Fruit fly (Drosophila melanogaster) whole organism, embryonic: ENCODE data around the gene Syt7.
A peak's percentile ranks its signal among the peaks of the same experiment; 100 is the strongest.

Experiments
- Adf1 ChIP-seq: fragments of 200-800 bp; sonication (Bioruptor generic); IDR thresholded peaks from 2 replicates; pipeline ENCODE4 v1.3.6; 2022; ENCODE audit warnings: missing biosample characterization, missing genetic modification characterization
- Aef1 ChIP-seq: fragments of 200-800 bp; sonication (Bioruptor generic); IDR thresholded peaks from 3 replicates; pipeline ENCODE4 v1.3.6; 2022; ENCODE audit warnings: missing biosample characterization, missing genetic modification characterization
- BEAF-32 ChIP-seq: fragments of 200-800 bp; sonication (Bioruptor generic); optimal IDR thresholded peaks from 3 replicates; lab custom pipeline; 2017; ENCODE audit warnings: missing biosample characterization, missing genetic modification characterization, mild to moderate bottlenecking, moderate library complexity, missing genetic modification reagents
- CG10431 ChIP-seq: fragments of 200-800 bp; sonication (Bioruptor generic); optimal IDR thresholded peaks from 3 replicates; lab custom pipeline; 2018; ENCODE audit warnings: missing biosample characterization, mild to moderate bottlenecking, missing genetic modification characterization
- CG11093 ChIP-seq: fragments of 200-800 bp; sonication (Bioruptor generic); IDR thresholded peaks from 3 replicates; pipeline ENCODE4 v1.3.6; 2022; ENCODE audit warnings: missing biosample characterization, missing genetic modification characterization
- CG11723 ChIP-seq: fragments of 200-800 bp; sonication (Bioruptor generic); optimal IDR thresholded peaks from 2 replicates; lab custom pipeline; 2017; ENCODE audit warnings: missing biosample characterization, mild to moderate bottlenecking, missing genetic modification characterization
- CG12659 ChIP-seq: fragments of 200-800 bp; sonication (Bioruptor generic); optimal IDR thresholded peaks from 3 replicates; lab custom pipeline; 2017; ENCODE audit warnings: mild to moderate bottlenecking, missing biosample characterization, missing genetic modification reagents, missing genetic modification characterization
- CG12744 ChIP-seq: fragments of 200-800 bp; sonication (Bioruptor generic); optimal IDR thresholded peaks from 2 replicates; lab custom pipeline; 2016; ENCODE audit warnings: missing biosample characterization, missing genetic modification characterization
- CG14710 ChIP-seq: fragments of 200-800 bp; sonication (Bioruptor generic); optimal IDR thresholded peaks from 3 replicates; lab custom pipeline; 2019; ENCODE audit warnings: missing biosample characterization, mild to moderate bottlenecking, missing genetic modification characterization, moderate library complexity
- CG17385 ChIP-seq: fragments of 200-800 bp; sonication (Bioruptor generic); optimal IDR thresholded peaks from 3 replicates; lab custom pipeline; 2018; ENCODE audit warnings: missing biosample characterization, mild to moderate bottlenecking, missing genetic modification characterization
- CG17802 ChIP-seq: fragments of 200-800 bp; sonication (Bioruptor generic); optimal IDR thresholded peaks from 2 replicates; lab custom pipeline; 2018; ENCODE audit warnings: missing biosample characterization, mild to moderate bottlenecking, missing genetic modification characterization, moderate library complexity
- CG1792 ChIP-seq: fragments of 200-800 bp; sonication (Bioruptor generic); optimal IDR thresholded peaks from 2 replicates; lab custom pipeline; 2016; ENCODE audit warnings: missing biosample characterization, missing genetic modification characterization
- CG2116 ChIP-seq: fragments of 200-800 bp; sonication (Bioruptor generic); optimal IDR thresholded peaks from 3 replicates; lab custom pipeline; 2018; ENCODE audit warnings: missing biosample characterization, mild to moderate bottlenecking, missing genetic modification characterization
- CG2712 ChIP-seq: fragments of 200-800 bp; optimal IDR thresholded peaks from 3 replicates; lab custom pipeline; 2019; ENCODE audit warnings: missing biosample characterization, mild to moderate bottlenecking, missing genetic modification characterization, moderate library complexity
- CG30020 ChIP-seq: fragments of 200-800 bp; optimal IDR thresholded peaks from 2 replicates; lab custom pipeline; 2019; ENCODE audit warnings: missing biosample characterization, mild to moderate bottlenecking, missing genetic modification characterization, moderate library complexity
- CG33557 ChIP-seq: fragments of 200-800 bp; sonication (Bioruptor generic); optimal IDR thresholded peaks from 2 replicates; lab custom pipeline; 2019; ENCODE audit warnings: missing biosample characterization, mild to moderate bottlenecking, missing genetic modification characterization, moderate library complexity
- CG6791 ChIP-seq: fragments of 200-800 bp; sonication (Bioruptor generic); IDR thresholded peaks from 3 replicates; pipeline ENCODE4 v1.3.6; 2022; ENCODE audit warnings: missing biosample characterization, missing genetic modification characterization; ENCODE audit not compliant: partially characterized antibody
- CG8089 ChIP-seq: fragments of 200-800 bp; sonication (Bioruptor generic); optimal IDR thresholded peaks from 3 replicates; lab custom pipeline; 2016; ENCODE audit warnings: missing biosample characterization, missing genetic modification characterization
- CG8388 ChIP-seq: fragments of 200-800 bp; sonication (Bioruptor generic); optimal IDR thresholded peaks from 2 replicates; lab custom pipeline; 2019; ENCODE audit warnings: missing biosample characterization, mild to moderate bottlenecking, missing genetic modification characterization, moderate library complexity
- Camta ChIP-seq: fragments of 200-800 bp; sonication (Bioruptor generic); optimal IDR thresholded peaks from 2 replicates; lab custom pipeline; 2016; ENCODE audit warnings: missing biosample characterization, missing genetic modification characterization
- CkIIα-i1 ChIP-seq: fragments of 200-800 bp; sonication (Bioruptor generic); IDR thresholded peaks from 2 replicates; pipeline ENCODE4 v1.3.6; 2022; ENCODE audit warnings: missing biosample characterization, missing genetic modification characterization
- Eip74EF ChIP-seq, 2 experiments: fragments of 200-800 bp in 1 of 2; fragments of >200 bp in 1 of 2; sonication (Bioruptor generic) in 1 of 2; optimal IDR thresholded peaks; 2 replicates each; lab custom pipeline; 2017 to 2019; ENCODE audit warnings: missing biosample characterization in 2 of 2, missing genetic modification characterization in 2 of 2, mild to moderate bottlenecking in 1 of 2, moderate library complexity in 1 of 2
- Ets65A ChIP-seq: fragments of 200-800 bp; sonication (Bioruptor generic); peaks from one replicate; lab custom pipeline; 2016; ENCODE audit warnings: missing biosample characterization, missing genetic modification characterization
- Ets97D ChIP-seq: fragments of 200-800 bp; sonication (Bioruptor generic); optimal IDR thresholded peaks from 3 replicates; lab custom pipeline; 2016; ENCODE audit warnings: missing biosample characterization, missing genetic modification characterization
- HLH54F ChIP-seq: fragments of 200-800 bp; sonication (Bioruptor generic); optimal IDR thresholded peaks from 3 replicates; lab custom pipeline; 2016; ENCODE audit warnings: missing biosample characterization, missing genetic modification characterization
- Hey ChIP-seq: fragments of 200-800 bp; sonication (Bioruptor generic); optimal IDR thresholded peaks from 3 replicates; lab custom pipeline; 2018; ENCODE audit warnings: missing biosample characterization, mild to moderate bottlenecking, missing genetic modification characterization
- Hr78 ChIP-seq, 2 experiments: fragments of 200-800 bp in 1 of 2; fragments of >200 bp in 1 of 2; sonication (Bioruptor generic) in 1 of 2; optimal IDR thresholded peaks; 2 replicates each; lab custom pipeline; 2017 to 2019; ENCODE audit warnings: missing biosample characterization in 2 of 2, missing genetic modification characterization in 2 of 2, mild to moderate bottlenecking in 1 of 2, moderate library complexity in 1 of 2
- MESR4 ChIP-seq: fragments of 200-800 bp; sonication (Bioruptor generic); optimal IDR thresholded peaks from 2 replicates; lab custom pipeline; 2018; ENCODE audit warnings: missing biosample characterization, mild to moderate bottlenecking, missing genetic modification characterization, moderate library complexity
- Med ChIP-seq: fragments of 200-800 bp; sonication (Bioruptor generic); peaks from one replicate; lab custom pipeline; 2016; ENCODE audit warnings: missing biosample characterization, missing genetic modification characterization, mild to moderate bottlenecking, inconsistent platforms, moderate library complexity
- Mrtf ChIP-seq: fragments of 200-800 bp; sonication (Bioruptor generic); IDR thresholded peaks from 3 replicates; pipeline ENCODE4 v1.3.6; 2022; ENCODE audit warnings: missing biosample characterization, missing genetic modification characterization
- NFAT ChIP-seq: fragments of 200-800 bp; sonication (Bioruptor generic); IDR thresholded peaks from 2 replicates; pipeline ENCODE4 v1.3.6; 2022; ENCODE audit warnings: missing biosample characterization, missing genetic modification characterization
- Pdp1 ChIP-seq, 2 experiments: fragments of 200-800 bp; sonication (Bioruptor generic); optimal IDR thresholded peaks; 3 replicates each; lab custom pipeline; 2016; ENCODE audit warnings: missing biosample characterization in 2 of 2, missing genetic modification characterization in 2 of 2, mild to moderate bottlenecking in 1 of 2, moderate library complexity in 1 of 2
- Spps ChIP-seq: fragments of 200-800 bp; sonication (Bioruptor generic); optimal IDR thresholded peaks from 2 replicates; lab custom pipeline; 2018; ENCODE audit warnings: missing biosample characterization, mild to moderate bottlenecking, missing genetic modification characterization
- Sry-δ ChIP-seq: fragments of 200-800 bp; sonication (Bioruptor generic); optimal IDR thresholded peaks from 2 replicates; lab custom pipeline; 2016; ENCODE audit warnings: missing biosample characterization, missing genetic modification characterization
- YL-1 ChIP-seq: fragments of 200-800 bp; sonication (Bioruptor generic); optimal IDR thresholded peaks from 3 replicates; lab custom pipeline; 2017; ENCODE audit warnings: missing biosample characterization, mild to moderate bottlenecking, missing genetic modification characterization
- aop ChIP-seq: fragments of 200-800 bp; sonication (Bioruptor generic); IDR thresholded peaks from 2 replicates; pipeline ENCODE4 v1.3.6; 2022; ENCODE audit warnings: missing biosample characterization, missing genetic modification characterization
- bowl ChIP-seq: fragments of 200-800 bp; sonication (Bioruptor generic); IDR thresholded peaks from 2 replicates; pipeline ENCODE4 v1.3.6; 2022; ENCODE audit warnings: missing biosample characterization, missing genetic modification characterization
- cg ChIP-seq: fragments of 200-800 bp; sonication (Bioruptor generic); optimal IDR thresholded peaks from 3 replicates; lab custom pipeline; 2019; ENCODE audit warnings: missing biosample characterization, mild to moderate bottlenecking, missing genetic modification characterization, moderate library complexity
- eve ChIP-seq, 2 experiments: fragments of >200 bp; optimal IDR thresholded peaks; 2 replicates each; lab custom pipeline; 2017; ENCODE audit warnings: missing biosample characterization in 2 of 2, missing genetic modification characterization in 2 of 2
- gfzf ChIP-seq: fragments of 200-800 bp; sonication (Bioruptor generic); optimal IDR thresholded peaks from 2 replicates; lab custom pipeline; 2016; ENCODE audit warnings: missing biosample characterization, mild to moderate bottlenecking, missing genetic modification characterization, moderate library complexity
- nom ChIP-seq: fragments of 200-800 bp; sonication (Bioruptor generic); optimal IDR thresholded peaks from 2 replicates; lab custom pipeline; 2017; ENCODE audit warnings: missing biosample characterization, missing genetic modification characterization, mild to moderate bottlenecking, moderate library complexity, missing genetic modification reagents
- odd ChIP-seq: fragments of 200-800 bp; sonication (Bioruptor generic); optimal IDR thresholded peaks from 2 replicates; lab custom pipeline; 2017; ENCODE audit warnings: missing biosample characterization, mild to moderate bottlenecking, missing genetic modification characterization
- pfk ChIP-seq: fragments of 200-800 bp; sonication (Bioruptor generic); optimal IDR thresholded peaks from 2 replicates; lab custom pipeline; 2018; ENCODE audit warnings: missing biosample characterization, mild to moderate bottlenecking, missing genetic modification characterization, moderate library complexity
- phol ChIP-seq: fragments of 200-800 bp; sonication (Bioruptor generic); optimal IDR thresholded peaks from 3 replicates; lab custom pipeline; 2018; ENCODE audit warnings: missing biosample characterization, mild to moderate bottlenecking, missing genetic modification characterization, moderate library complexity
- row ChIP-seq: fragments of 200-800 bp; sonication (Bioruptor generic); IDR thresholded peaks from 3 replicates; pipeline ENCODE4 v1.3.6; 2022; ENCODE audit warnings: missing biosample characterization, missing genetic modification characterization
- shn ChIP-seq: fragments of 200-800 bp; sonication (Bioruptor generic); optimal IDR thresholded peaks from 3 replicates; lab custom pipeline; 2016; ENCODE audit warnings: missing biosample characterization, missing genetic modification characterization
- ssp ChIP-seq: fragments of 200-800 bp; sonication (Bioruptor generic); IDR thresholded peaks from 2 replicates; pipeline ENCODE4 v1.3.6; 2022; ENCODE audit warnings: missing biosample characterization, missing genetic modification characterization
- trem ChIP-seq: fragments of 200-800 bp; optimal IDR thresholded peaks from 3 replicates; lab custom pipeline; 2019; ENCODE audit warnings: missing biosample characterization, mild to moderate bottlenecking, missing genetic modification characterization, moderate library complexity
- vvl ChIP-seq: fragments of 200-800 bp; sonication (Bioruptor generic); IDR thresholded peaks from 2 replicates; pipeline ENCODE4 v1.3.6; 2022; ENCODE audit warnings: missing biosample characterization, missing genetic modification characterization
- zfh1 ChIP-seq: fragments of 200-800 bp; sonication (Bioruptor generic); IDR thresholded peaks from 3 replicates; pipeline ENCODE4 v1.3.6; 2022; ENCODE audit warnings: missing biosample characterization, missing genetic modification characterization

The Syt7 gene

dm6 chr4:313696-314104, 7.4 kb upstream of the Syt7 start, which contains the start of gene Zip102B:
TSS of gene Zip102B (minus strand) at chr4:314087.
- TF ChIP-seq ssp (GFP tag; lab: Robert Waterston, UW) (peak; percentile 98), CG17802 (tag; lab: Kevin White, UChicago) (peak; percentile 96), CG12744 (GFP tag; lab: Kevin White, UChicago) (no peak), CG2116 (GFP tag; lab: Kevin White, UChicago) (no peak), CG2712 (tag; lab: Kevin White, UChicago) (peak; percentile 5), YL-1 (GFP tag; lab: Kevin White, UChicago) (peak; percentile 33), NFAT (no peak), Aef1 (no peak), Ets65A (peak; percentile 95), CG11093 (GFP tag; lab: Robert Waterston, UW) (no peak), gfzf (GFP tag; lab: Kevin White, UChicago) (peak; percentile 44), Mrtf (GFP tag; lab: Robert Waterston, UW) (no peak), CG6791 (0 out of 3 replicates have a peak, but pooled peaks have one; percentile 47), Hr78 (GFP tag; optimal IDR thresholded peaks at IDR 0.05; lab: Kevin White, UChicago) (peak in 1 of 2 experiments; percentile 29), Adf1 (GFP tag; lab: Robert Waterston, UW) (no peak), BEAF-32 (GFP tag; lab: Kevin White, UChicago) (peak; percentile 48), CG8388 (GFP tag; lab: Kevin White, UChicago) (no peak), nom (GFP tag; lab: Kevin White, UChicago) (peak; percentile 13), zfh1 (GFP tag; lab: Robert Waterston, UW) (no peak), MESR4 (peak; percentile 98), CkIIα-i1 (GFP tag; lab: Robert Waterston, UW) (no peak), CG10431 (GFP tag; lab: Kevin White, UChicago) (peak; percentile 64), Spps (no peak), CG17385 (GFP tag; lab: Kevin White, UChicago) (no peak), CG30020 (tag; lab: Kevin White, UChicago) (peak; percentile 98), HLH54F (GFP tag; lab: Kevin White, UChicago) (no peak), Camta (GFP tag; lab: Kevin White, UChicago) (no peak), CG12659 (GFP tag; lab: Kevin White, UChicago) (peak; percentile 73), shn (GFP tag; lab: Kevin White, UChicago) (no peak), CG33557 (GFP tag; lab: Kevin White, UChicago) (no peak), Eip74EF (GFP tag; optimal IDR thresholded peaks at IDR 0.05; lab: Kevin White, UChicago) (peak in 1 of 2 experiments; percentile 38), bowl (GFP tag; lab: Robert Waterston, UW) (no peak), Pdp1 (GFP tag; optimal IDR thresholded peaks at IDR 0.05; lab: Kevin White, UChicago) (peak in 1 of 2 experiments; percentile 67), Sry-δ (GFP tag; lab: Kevin White, UChicago) (peak; percentile 75), CG11723 (GFP tag; lab: Kevin White, UChicago) (peak; percentile 86), vvl (GFP tag; lab: Robert Waterston, UW) (0 out of 2 replicates have a peak, but pooled peaks have one; percentile 49), cg (GFP tag; lab: Kevin White, UChicago) (peak; percentile 10), pfk (GFP tag; lab: Kevin White, UChicago) (peak; percentile 58), odd (GFP tag; lab: Kevin White, UChicago) (peak; percentile 13), CG14710 (tag; lab: Kevin White, UChicago) (peak; percentile 4), Med (peak; percentile 29), CG1792 (no peak), Ets97D (GFP tag; lab: Kevin White, UChicago) (peak; percentile 5), phol (tag; lab: Kevin White, UChicago) (peak; percentile 32), trem (tag; lab: Kevin White, UChicago) (peak; percentile 26), Hey (tag; lab: Kevin White, UChicago) (no peak), eve (GFP tag; optimal IDR thresholded peaks at IDR 0.05; lab: Kevin White, UChicago) (peak in 1 of 2 experiments; percentile 74), CG8089 (GFP tag; lab: Kevin White, UChicago) (peak; percentile 41), aop (GFP tag; lab: Robert Waterston, UW) (no peak), row (GFP tag; lab: Robert Waterston, UW) (peak; percentile 77)
